Fruit fly (Drosophila melanogaster) whole organism, embryonic: ENCODE results near the gene Cyp18a1.

Experiments used
- CG10366 ChIP-seq: fragments of 200-800 bp; sonication (Bioruptor generic); IDR thresholded peaks from 2 replicates; pipeline ENCODE4 v1.3.6; 2022; ENCODE audit warnings: missing biosample characterization, missing genetic modification characterization
- CG10959 ChIP-seq: fragments of 200-800 bp; sonication (Bioruptor generic); IDR thresholded peaks from 2 replicates; pipeline ENCODE4 v1.3.6; 2022; ENCODE audit warnings: missing biosample characterization, missing genetic modification characterization
- CG11247 ChIP-seq: fragments of 200-800 bp; sonication (Bioruptor generic); IDR thresholded peaks from 2 replicates; pipeline ENCODE4 v1.3.6; 2022; ENCODE audit warnings: missing biosample characterization, missing genetic modification characterization
- CG11723 ChIP-seq: fragments of 200-800 bp; sonication (Bioruptor generic); optimal IDR thresholded peaks from 2 replicates; lab custom pipeline; 2017; ENCODE audit warnings: missing biosample characterization, mild to moderate bottlenecking, missing genetic modification characterization
- CG15011 ChIP-seq: fragments of 200-800 bp; sonication (Bioruptor generic); optimal IDR thresholded peaks from 3 replicates; lab custom pipeline; 2018; ENCODE audit warnings: missing biosample characterization, mild to moderate bottlenecking, missing genetic modification characterization
- CG15073 ChIP-seq: fragments of 200-800 bp; sonication (Bioruptor generic); optimal IDR thresholded peaks from 2 replicates; lab custom pipeline; 2016; ENCODE audit warnings: missing biosample characterization, missing genetic modification characterization
- CG15269 ChIP-seq: fragments of 200-800 bp; sonication (Bioruptor generic); optimal IDR thresholded peaks from 2 replicates; lab custom pipeline; 2018; ENCODE audit warnings: missing biosample characterization, mild to moderate bottlenecking, missing genetic modification characterization, moderate library complexity
- CG1529 ChIP-seq: fragments of 200-800 bp; sonication (Bioruptor generic); optimal IDR thresholded peaks from 3 replicates; lab custom pipeline; 2018; ENCODE audit warnings: missing biosample characterization, missing genetic modification characterization
- CG16813 ChIP-seq: fragments of 200-800 bp; sonication (Bioruptor generic); IDR thresholded peaks from 3 replicates; pipeline ENCODE4 v1.3.6; 2022; ENCODE audit warnings: missing biosample characterization, missing genetic modification characterization; ENCODE audit not compliant: partially characterized antibody
- CG1792 ChIP-seq: fragments of 200-800 bp; sonication (Bioruptor generic); optimal IDR thresholded peaks from 2 replicates; lab custom pipeline; 2016; ENCODE audit warnings: missing biosample characterization, missing genetic modification characterization
- CG18599 ChIP-seq: fragments of 200-800 bp; sonication (Bioruptor generic); optimal IDR thresholded peaks from 3 replicates; lab custom pipeline; 2017; ENCODE audit warnings: missing biosample characterization, missing genetic modification characterization, mild to moderate bottlenecking, moderate library complexity, missing genetic modification reagents
- CG2129 ChIP-seq: fragments of 200-800 bp; sonication (Bioruptor generic); IDR thresholded peaks from 2 replicates; pipeline ENCODE4 v1.3.6; 2022; ENCODE audit warnings: missing biosample characterization, missing genetic modification characterization; ENCODE audit not compliant: partially characterized antibody
- CG2889 ChIP-seq: fragments of 200-800 bp; sonication (Bioruptor generic); IDR thresholded peaks from 3 replicates; pipeline ENCODE4 v1.3.6; 2022; ENCODE audit warnings: missing biosample characterization, missing genetic modification characterization
- CG31388 ChIP-seq: fragments of 200-800 bp; sonication (Bioruptor generic); optimal IDR thresholded peaks from 2 replicates; lab custom pipeline; 2016; ENCODE audit warnings: missing biosample characterization, missing genetic modification characterization
- CG31441 ChIP-seq: fragments of 200-800 bp; sonication (Bioruptor generic); IDR thresholded peaks from 2 replicates; pipeline ENCODE4 v1.3.6; 2022; ENCODE audit warnings: missing biosample characterization, missing genetic modification characterization
- CG32772 ChIP-seq: fragments of 200-800 bp; sonication (Bioruptor generic); IDR thresholded peaks from 2 replicates; pipeline ENCODE4 v1.3.6; 2022; ENCODE audit warnings: missing biosample characterization, missing genetic modification characterization
- CG4730 ChIP-seq: fragments of 200-800 bp; sonication (Bioruptor generic); IDR thresholded peaks from 2 replicates; pipeline ENCODE4 v1.3.6; 2022; ENCODE audit warnings: missing biosample characterization, missing genetic modification characterization
- CG8281 ChIP-seq: fragments of 200-800 bp; sonication (Bioruptor generic); optimal IDR thresholded peaks from 2 replicates; lab custom pipeline; 2018; ENCODE audit warnings: missing biosample characterization, mild to moderate bottlenecking, missing genetic modification characterization, moderate library complexity
- E2f1 ChIP-seq: fragments of 200-800 bp; sonication (Bioruptor generic); IDR thresholded peaks from 2 replicates; pipeline ENCODE4 v1.3.6; 2022; ENCODE audit warnings: missing biosample characterization, missing genetic modification characterization
- Eip74EF ChIP-seq, 2 experiments: fragments of 200-800 bp in 1 of 2; fragments of >200 bp in 1 of 2; sonication (Bioruptor generic) in 1 of 2; optimal IDR thresholded peaks; 2 replicates each; lab custom pipeline; 2017 to 2019; ENCODE audit warnings: missing biosample characterization in 2 of 2, missing genetic modification characterization in 2 of 2, mild to moderate bottlenecking in 1 of 2, moderate library complexity in 1 of 2
- Fer1 ChIP-seq: fragments of 200-800 bp; sonication (Bioruptor generic); optimal IDR thresholded peaks from 2 replicates; lab custom pipeline; 2017; ENCODE audit warnings: missing biosample characterization, mild to moderate bottlenecking, missing genetic modification characterization
- Hand ChIP-seq: fragments of 200-800 bp; sonication (Bioruptor generic); optimal IDR thresholded peaks from 2 replicates; lab custom pipeline; 2017; ENCODE audit warnings: mild to moderate bottlenecking, missing biosample characterization, missing genetic modification reagents, missing genetic modification characterization
- Lhr ChIP-seq: fragments of 200-800 bp; sonication (Bioruptor generic); optimal IDR thresholded peaks from 3 replicates; lab custom pipeline; 2017; ENCODE audit warnings: mild to moderate bottlenecking, missing biosample characterization, missing genetic modification reagents, missing genetic modification characterization
- Mad ChIP-seq: fragments of 200-800 bp; sonication (Bioruptor generic); optimal IDR thresholded peaks from 2 replicates; lab custom pipeline; 2016; ENCODE audit warnings: missing biosample characterization, missing genetic modification characterization
- Myb ChIP-seq: fragments of 200-800 bp; sonication (Bioruptor generic); optimal IDR thresholded peaks from 2 replicates; lab custom pipeline; 2016; ENCODE audit warnings: missing biosample characterization, missing genetic modification characterization
- Opbp ChIP-seq: fragments of 200-800 bp; sonication (Bioruptor generic); IDR thresholded peaks from 3 replicates; pipeline ENCODE4 v1.3.6; 2022; ENCODE audit warnings: missing biosample characterization, missing genetic modification characterization; ENCODE audit not compliant: partially characterized antibody
- Optix ChIP-seq: fragments of 200-800 bp; sonication (Bioruptor generic); IDR thresholded peaks from 3 replicates; pipeline ENCODE4 v1.3.6; 2022; ENCODE audit warnings: missing biosample characterization, missing genetic modification characterization
- Sox100B ChIP-seq: fragments of 200-800 bp; sonication (Bioruptor generic); optimal IDR thresholded peaks from 3 replicates; lab custom pipeline; 2018; ENCODE audit warnings: missing biosample characterization, mild to moderate bottlenecking, missing genetic modification characterization
- Sry-β ChIP-seq: fragments of 200-800 bp; sonication (Bioruptor generic); optimal IDR thresholded peaks from 2 replicates; lab custom pipeline; 2018; ENCODE audit warnings: missing biosample characterization, mild to moderate bottlenecking, missing genetic modification characterization, moderate library complexity
- TFAM ChIP-seq: fragments of 200-800 bp; sonication (Bioruptor generic); optimal IDR thresholded peaks from 2 replicates; lab custom pipeline; 2017; ENCODE audit warnings: missing biosample characterization, missing genetic modification characterization, inconsistent platforms
- Xrp1 ChIP-seq: fragments of 200-800 bp; sonication (Bioruptor generic); IDR thresholded peaks from 2 replicates; pipeline ENCODE4 v1.3.6; 2022; ENCODE audit warnings: missing biosample characterization, missing genetic modification characterization
- amos ChIP-seq: fragments of 200-800 bp; sonication (Bioruptor generic); IDR thresholded peaks from 2 replicates; pipeline ENCODE4 v1.3.6; 2022; ENCODE audit warnings: missing biosample characterization, missing genetic modification characterization; ENCODE audit not compliant: partially characterized antibody
- aop ChIP-seq: fragments of 200-800 bp; sonication (Bioruptor generic); IDR thresholded peaks from 2 replicates; pipeline ENCODE4 v1.3.6; 2022; ENCODE audit warnings: missing biosample characterization, missing genetic modification characterization
- bab2 ChIP-seq: fragments of 200-800 bp; sonication (Bioruptor generic); optimal IDR thresholded peaks from 2 replicates; lab custom pipeline; 2016; ENCODE audit warnings: missing biosample characterization, missing genetic modification characterization
- caup ChIP-seq: fragments of 200-800 bp; sonication (Bioruptor generic); optimal IDR thresholded peaks from 3 replicates; lab custom pipeline; 2017; ENCODE audit warnings: missing biosample characterization, mild to moderate bottlenecking, missing genetic modification characterization, moderate library complexity; ENCODE audit not compliant: severe bottlenecking
- chif ChIP-seq, 2 experiments: fragments of 200-800 bp; sonication (Bioruptor generic); optimal IDR thresholded peaks; 3 replicates each; lab custom pipeline; 2016; ENCODE audit warnings: missing biosample characterization in 2 of 2, missing genetic modification characterization in 2 of 2
- dan ChIP-seq: fragments of 200-800 bp; sonication (Bioruptor generic); IDR thresholded peaks from 2 replicates; pipeline ENCODE4 v1.3.6; 2022; ENCODE audit warnings: missing biosample characterization, missing genetic modification characterization
- disco-r ChIP-seq: fragments of 200-800 bp; sonication (Bioruptor generic); optimal IDR thresholded peaks from 2 replicates; lab custom pipeline; 2016; ENCODE audit warnings: missing biosample characterization, missing genetic modification characterization
- dmrt11E ChIP-seq: fragments of 200-800 bp; sonication (Bioruptor generic); optimal IDR thresholded peaks from 3 replicates; lab custom pipeline; 2018; ENCODE audit warnings: missing biosample characterization, mild to moderate bottlenecking, missing genetic modification characterization, moderate library complexity
- ftz-f1 ChIP-seq: fragments of 200-800 bp; sonication (Bioruptor generic); optimal IDR thresholded peaks from 2 replicates; lab custom pipeline; 2016; ENCODE audit warnings: missing biosample characterization, missing genetic modification characterization
- gcm ChIP-seq: fragments of 200-800 bp; sonication (Bioruptor generic); optimal IDR thresholded peaks from 2 replicates; lab custom pipeline; 2019; ENCODE audit warnings: missing biosample characterization, mild to moderate bottlenecking, missing genetic modification characterization, moderate library complexity
- kah ChIP-seq: fragments of 200-800 bp; sonication (Bioruptor generic); optimal IDR thresholded peaks from 2 replicates; lab custom pipeline; 2018; ENCODE audit warnings: missing biosample characterization, mild to moderate bottlenecking, missing genetic modification characterization
- ken ChIP-seq: fragments of 200-800 bp; sonication (Bioruptor generic); IDR thresholded peaks from 3 replicates; pipeline ENCODE4 v1.3.6; 2022; ENCODE audit warnings: missing biosample characterization, missing genetic modification characterization
- lmd ChIP-seq: fragments of 200-800 bp; sonication (Bioruptor generic); IDR thresholded peaks from 2 replicates; pipeline ENCODE4 v1.3.6; 2022; ENCODE audit warnings: missing biosample characterization, missing genetic modification characterization
- lola ChIP-seq, 3 experiments: fragments of >200 bp in 2 of 3; fragments of 200-800 bp in 1 of 3; sonication (Bioruptor generic) in 1 of 3; optimal IDR thresholded peaks; 2 replicates each; lab custom pipeline; 2017 to 2019; ENCODE audit warnings: missing biosample characterization in 3 of 3, missing genetic modification characterization in 3 of 3, mild to moderate bottlenecking in 1 of 3, moderate library complexity in 1 of 3
- row ChIP-seq: fragments of 200-800 bp; sonication (Bioruptor generic); IDR thresholded peaks from 3 replicates; pipeline ENCODE4 v1.3.6; 2022; ENCODE audit warnings: missing biosample characterization, missing genetic modification characterization
- sob ChIP-seq: fragments of 200-800 bp; sonication (Bioruptor generic); IDR thresholded peaks from 2 replicates; pipeline ENCODE4 v1.3.6; 2022; ENCODE audit warnings: missing biosample characterization, missing genetic modification characterization
- tio ChIP-seq: fragments of 200-800 bp; sonication (Bioruptor generic); optimal IDR thresholded peaks from 2 replicates; lab custom pipeline; 2017; ENCODE audit warnings: missing biosample characterization, missing genetic modification characterization, inconsistent platforms
- tup ChIP-seq: fragments of 200-800 bp; sonication (Bioruptor generic); optimal IDR thresholded peaks from 2 replicates; lab custom pipeline; 2016; ENCODE audit warnings: missing biosample characterization, mild to moderate bottlenecking, missing genetic modification characterization, moderate library complexity
- tx ChIP-seq: fragments of 200-800 bp; sonication (Bioruptor generic); optimal IDR thresholded peaks from 2 replicates; lab custom pipeline; 2016; ENCODE audit warnings: missing biosample characterization, missing genetic modification characterization
- zen2 ChIP-seq: fragments of 200-800 bp; sonication (Bioruptor generic); IDR thresholded peaks from 3 replicates; pipeline ENCODE4 v1.3.6; 2022; ENCODE audit warnings: missing biosample characterization, missing genetic modification characterization; ENCODE audit not compliant: partially characterized antibody

Cyp18a1 gene

DNA sequence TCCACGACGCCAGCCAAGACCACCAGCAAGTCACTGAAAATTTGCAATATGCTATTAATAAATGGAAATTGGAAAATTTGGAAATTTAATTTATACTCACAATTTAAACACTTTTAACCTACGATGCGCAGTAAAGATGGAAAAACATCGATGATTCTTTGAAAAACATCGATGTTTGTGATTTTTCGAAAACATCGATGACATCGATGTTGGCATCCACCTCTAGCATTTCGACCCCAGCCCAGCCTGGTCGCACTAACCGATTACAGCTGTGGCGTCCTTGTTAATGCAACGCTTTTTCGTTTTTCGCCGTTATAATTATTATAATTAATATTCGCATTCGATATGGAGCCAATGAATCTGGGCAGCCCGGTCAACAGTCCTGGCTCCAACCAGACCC is 44.9 kb downstream of the Cyp18a1 start, which contains the start of gene Nup35 (continued):
- no peak for TF ChIP-seq CG15073 (GFP tag; lab: Kevin White, UChicago)
- no peak for TF ChIP-seq E2f1 (GFP tag; lab: Robert Waterston, UW)
- no peak for TF ChIP-seq CG10366 (GFP tag; lab: Robert Waterston, UW)
- peak; percentile 43 for TF ChIP-seq Lhr (GFP tag; lab: Kevin White, UChicago)
- TF ChIP-seq row (GFP tag; lab: Robert Waterston, UW), result peak; percentile 59
- TF ChIP-seq CG31441, result no peak
- no peak for TF ChIP-seq Sox100B (GFP tag; lab: Kevin White, UChicago)
- no peak for TF ChIP-seq dmrt11E (tag; lab: Kevin White, UChicago)
- no peak for TF ChIP-seq sob (GFP tag; lab: Robert Waterston, UW)
- no peak for TF ChIP-seq CG15011
- no peak for TF ChIP-seq CG11247 (GFP tag; lab: Robert Waterston, UW)
- TF ChIP-seq CG11723 (GFP tag; lab: Kevin White, UChicago), result no peak
- TF ChIP-seq bab2 (GFP tag; lab: Kevin White, UChicago), result no peak
- no peak for TF ChIP-seq Sry-β
- peak; percentile 20 for TF ChIP-seq ftz-f1 (GFP tag; lab: Kevin White, UChicago)
- no peak for TF ChIP-seq tio
- TF ChIP-seq kah (GFP tag; lab: Kevin White, UChicago), result no peak
- no peak for TF ChIP-seq Xrp1 (GFP tag; lab: Robert Waterston, UW)
- no peak for TF ChIP-seq Fer1 (GFP tag; lab: Kevin White, UChicago)
- peak; percentile 46; the same call in 1 of the 3 replicates for TF ChIP-seq zen2 (GFP tag; lab: Robert Waterston, UW)
- TF ChIP-seq Opbp (GFP tag; lab: Robert Waterston, UW), result peak; percentile 77; the same call in 2 of the 3 replicates
- no peak for TF ChIP-seq CG32772 (GFP tag; lab: Robert Waterston, UW)
- TF ChIP-seq lola (GFP tag; optimal IDR thresholded peaks at IDR 0.05; lab: Kevin White, UChicago), result no peak
- TF ChIP-seq Optix (GFP tag; lab: Robert Waterston, UW), result no peak
- TF ChIP-seq CG31388 (GFP tag; lab: Kevin White, UChicago), result no peak
- no peak for TF ChIP-seq ken
- no peak for TF ChIP-seq dan (GFP tag; lab: Robert Waterston, UW)
- no peak for TF ChIP-seq disco-r
- TF ChIP-seq CG1792 (GFP tag; lab: Kevin White, UChicago), result no peak
- peak; percentile 81 for TF ChIP-seq amos (GFP tag; lab: Robert Waterston, UW)
- no peak for TF ChIP-seq aop (GFP tag; lab: Robert Waterston, UW)
- TF ChIP-seq CG1529 (GFP tag; lab: Kevin White, UChicago), result no peak
- TF ChIP-seq CG2889 (GFP tag; lab: Robert Waterston, UW), result no peak
- TF ChIP-seq CG15269 (tag; lab: Kevin White, UChicago), result no peak
- no peak for TF ChIP-seq CG18599 (GFP tag; lab: Kevin White, UChicago)
- no peak for TF ChIP-seq tx (GFP tag; lab: Kevin White, UChicago)
- no peak for TF ChIP-seq Eip74EF (GFP tag; optimal IDR thresholded peaks at IDR 0.05; lab: Kevin White, UChicago)
- peak; percentile 53; the same call in 1 of the 2 replicates for TF ChIP-seq CG2129 (GFP tag; lab: Robert Waterston, UW)
- TF ChIP-seq CG4730 (GFP tag; lab: Robert Waterston, UW), result no peak
- no peak for TF ChIP-seq CG10959 (GFP tag; lab: Robert Waterston, UW)
- no peak for TF ChIP-seq TFAM (GFP tag; lab: Kevin White, UChicago)
- no peak for TF ChIP-seq chif (GFP tag; optimal IDR thresholded peaks at IDR 0.05; lab: Kevin White, UChicago)
- no peak for TF ChIP-seq caup (GFP tag; lab: Kevin White, UChicago)
- peak; percentile 60 for TF ChIP-seq Myb
- no peak for TF ChIP-seq CG8281 (tag; lab: Kevin White, UChicago)
- no peak for TF ChIP-seq gcm (GFP tag; lab: Kevin White, UChicago)
- no peak for TF ChIP-seq lmd (GFP tag; lab: Robert Waterston, UW)
- peak; percentile 78 for TF ChIP-seq CG16813 (GFP tag; lab: Robert Waterston, UW)
- no peak for TF ChIP-seq Hand (GFP tag; lab: Kevin White, UChicago)
- no peak for TF ChIP-seq tup
- no peak for TF ChIP-seq Mad (GFP tag; lab: Kevin White, UChicago)
